Worm (Caenorhabditis elegans) whole organism, L4 larva: Measurements from ENCODE around the gene miro-1.

Experiments used
- F49E8.2 ChIP-seq: sonication (generic microtip); optimal IDR thresholded peaks from 2 replicates; lab custom pipeline; 2016; ENCODE audit warnings: missing compliant biosample characterization, mild to moderate bottlenecking, missing genetic modification characterization, borderline replicate concordance
- T20F7.1 ChIP-seq: fragments of 200-800 bp; sonication (Bioruptor generic); optimal IDR thresholded peaks from 2 replicates; lab custom pipeline; 2018; ENCODE audit warnings: mild to moderate bottlenecking, missing genetic modification characterization, missing compliant biosample characterization
- Y48G9A.11 ChIP-seq: fragments of 200-800 bp; sonication (Bioruptor generic); IDR thresholded peaks from 2 replicates; pipeline ENCODE4 v1.3.6; 2022; ENCODE audit warnings: missing genetic modification reagents, missing genetic modification characterization, missing compliant biosample characterization
- aha-1 ChIP-seq: fragments of 150-350 bp; peaks from one replicate; lab custom pipeline; 2014; ENCODE audit warnings: missing biosample characterization, missing genetic modification characterization
- aly-2 ChIP-seq: sonication (generic microtip); optimal IDR thresholded peaks from 2 replicates; lab custom pipeline; 2018; ENCODE audit warnings: missing biosample characterization, missing genetic modification characterization
- arid-1 ChIP-seq: fragments of 200-800 bp; sonication (Bioruptor generic); conservative IDR thresholded peaks from 2 replicates; pipeline ENCODE4 v1.3.6; 2022; ENCODE audit warnings: missing genetic modification reagents, missing genetic modification characterization, missing compliant biosample characterization
- attf-4 ChIP-seq: sonication (generic microtip); optimal IDR thresholded peaks from 3 replicates; lab custom pipeline; 2017; ENCODE audit warnings: missing biosample characterization, missing genetic modification characterization
- ceh-32 ChIP-seq: sonication (generic microtip); optimal IDR thresholded peaks from 2 replicates; lab custom pipeline; 2016; ENCODE audit warnings: mild to moderate bottlenecking, missing genetic modification characterization, missing compliant biosample characterization; ENCODE audit not compliant: poor library complexity
- ceh-82 ChIP-seq: sonication (generic microtip); optimal IDR thresholded peaks from 2 replicates; lab custom pipeline; 2017; ENCODE audit warnings: missing biosample characterization, missing genetic modification characterization
- ctbp-1 ChIP-seq: fragments of 200-800 bp; sonication (Bioruptor generic); IDR thresholded peaks from 2 replicates; pipeline ENCODE4 v1.3.6; 2022; ENCODE audit warnings: missing genetic modification reagents, missing genetic modification characterization, missing compliant biosample characterization
- dmd-8 ChIP-seq: fragments of 200-800 bp; sonication (Bioruptor generic); IDR thresholded peaks from 2 replicates; pipeline ENCODE4 v1.3.6; 2022; ENCODE audit warnings: missing genetic modification characterization, missing compliant biosample characterization
- dve-1 ChIP-seq: sonication (generic microtip); optimal IDR thresholded peaks from 2 replicates; lab custom pipeline; 2017; ENCODE audit warnings: antibody characterized with exemption, mild to moderate bottlenecking, missing genetic modification characterization, missing compliant biosample characterization; ENCODE audit not compliant: insufficient read depth
- egl-27 ChIP-seq: sonication (generic microtip); optimal IDR thresholded peaks from 3 replicates; lab custom pipeline; 2017; ENCODE audit warnings: missing biosample characterization, missing genetic modification reagents, missing genetic modification characterization
- egl-43 ChIP-seq: fragments of 200-800 bp; sonication (Bioruptor generic); IDR thresholded peaks from 2 replicates; pipeline ENCODE4 v1.3.6; 2022; ENCODE audit warnings: missing genetic modification reagents, missing genetic modification characterization, missing compliant biosample characterization
- hif-1 ChIP-seq, 2 experiments: sonication (generic microtip); optimal IDR thresholded peaks; 2 replicates each; lab custom pipeline; 2016 to 2017; ENCODE audit warnings: missing compliant biosample characterization in 2 of 2, missing genetic modification characterization in 2 of 2, missing genetic modification reagents in 2 of 2, missing genotype in 2 of 2, mild to moderate bottlenecking in 1 of 2
- hlh-11 ChIP-seq: fragments of 200-800 bp; sonication (Bioruptor generic); optimal IDR thresholded peaks from 2 replicates; lab custom pipeline; 2018; ENCODE audit warnings: mild to moderate bottlenecking, missing genetic modification characterization, missing compliant biosample characterization
- hlh-30 ChIP-seq: sonication (generic microtip); optimal IDR thresholded peaks from 2 replicates; lab custom pipeline; 2017; ENCODE audit warnings: antibody characterized with exemption, mild to moderate bottlenecking, missing genetic modification characterization, missing compliant biosample characterization; ENCODE audit not compliant: insufficient read depth
- jun-1 ChIP-seq: fragments of 150-350 bp; optimal IDR thresholded peaks from 2 replicates; lab custom pipeline; 2014; ENCODE audit warnings: missing biosample characterization, missing genetic modification reagents, missing genetic modification characterization
- lim-7 ChIP-seq: fragments of 200-800 bp; sonication (Bioruptor generic); IDR thresholded peaks from 2 replicates; pipeline ENCODE4 v1.3.6; 2022; ENCODE audit warnings: missing genetic modification characterization, missing compliant biosample characterization
- lin-29 ChIP-seq: fragments of 200-800 bp; sonication (Bioruptor generic); IDR thresholded peaks from 2 replicates; pipeline ENCODE4 v1.3.6; 2022; ENCODE audit warnings: missing genetic modification reagents, missing genetic modification characterization, missing compliant biosample characterization
- lin-38 ChIP-seq: fragments of 200-800 bp; sonication (Bioruptor generic); IDR thresholded peaks from 2 replicates; pipeline ENCODE4 v1.3.6; 2022; ENCODE audit warnings: missing genetic modification reagents, missing genetic modification characterization, missing compliant biosample characterization
- madf-9 ChIP-seq: fragments of 200-800 bp; sonication (Bioruptor generic); conservative IDR thresholded peaks from 2 replicates; pipeline ENCODE4 v1.3.6; 2022; ENCODE audit warnings: missing genetic modification reagents, missing genetic modification characterization, missing compliant biosample characterization
- nhr-10 ChIP-seq: fragments of 150-350 bp; optimal IDR thresholded peaks from 2 replicates; lab custom pipeline; 2014; ENCODE audit warnings: missing biosample characterization, missing genetic modification characterization
- nhr-111 ChIP-seq: fragments of 200-800 bp; sonication (Bioruptor generic); optimal IDR thresholded peaks from 2 replicates; lab custom pipeline; 2018; ENCODE audit warnings: mild to moderate bottlenecking, missing genetic modification characterization, missing compliant biosample characterization
- nhr-6 ChIP-seq: fragments of 150-350 bp; optimal IDR thresholded peaks from 2 replicates; lab custom pipeline; 2014; ENCODE audit warnings: missing biosample characterization, missing genetic modification characterization
- php-3 ChIP-seq: fragments of 200-800 bp; sonication (Bioruptor generic); IDR thresholded peaks from 2 replicates; pipeline ENCODE4 v1.3.6; 2022; ENCODE audit warnings: missing genetic modification reagents, missing genetic modification characterization, missing compliant biosample characterization
- pqm-1 ChIP-seq: sonication (generic microtip); optimal IDR thresholded peaks from 2 replicates; lab custom pipeline; 2017; ENCODE audit warnings: missing biosample characterization, missing genetic modification characterization
- set-16 ChIP-seq: fragments of 200-800 bp; sonication (Bioruptor generic); IDR thresholded peaks from 2 replicates; pipeline ENCODE4 v1.3.6; 2022; ENCODE audit warnings: missing genetic modification reagents, missing genetic modification characterization, missing compliant biosample characterization
- snpc-4 ChIP-seq: fragments of 150-350 bp; optimal IDR thresholded peaks from 2 replicates; lab custom pipeline; 2014; ENCODE audit warnings: missing biosample characterization, missing genetic modification characterization
- spr-3 ChIP-seq: fragments of 200-800 bp; sonication (Bioruptor generic); optimal IDR thresholded peaks from 2 replicates; lab custom pipeline; 2018; ENCODE audit warnings: mild to moderate bottlenecking, missing genetic modification characterization, missing compliant biosample characterization
- unc-130 ChIP-seq: sonication (generic microtip); optimal IDR thresholded peaks from 2 replicates; lab custom pipeline; 2016; ENCODE audit warnings: missing genetic modification reagents, missing genetic modification characterization, missing compliant biosample characterization
- unc-62 ChIP-seq, 3 experiments: fragments of 150-350 bp in 1 of 3; sonication (generic microtip); optimal IDR thresholded peaks in 2 of 3; peaks in 1 of 3; 1 replicate in 1 of 3; 2 replicates in 2 of 3; lab custom pipeline; 2014 to 2017; ENCODE audit warnings: missing biosample characterization in 3 of 3, missing genetic modification characterization in 3 of 3, missing genetic modification reagents in 3 of 3, missing genotype in 1 of 3
- zag-1 ChIP-seq: fragments of 150-350 bp; optimal IDR thresholded peaks from 2 replicates; lab custom pipeline; 2014; ENCODE audit warnings: missing biosample characterization, missing genetic modification characterization
- zip-2 ChIP-seq: fragments of 150-350 bp; optimal IDR thresholded peaks from 2 replicates; lab custom pipeline; 2014; ENCODE audit warnings: missing biosample characterization, missing genetic modification characterization

miro-1 gene

DNA sequence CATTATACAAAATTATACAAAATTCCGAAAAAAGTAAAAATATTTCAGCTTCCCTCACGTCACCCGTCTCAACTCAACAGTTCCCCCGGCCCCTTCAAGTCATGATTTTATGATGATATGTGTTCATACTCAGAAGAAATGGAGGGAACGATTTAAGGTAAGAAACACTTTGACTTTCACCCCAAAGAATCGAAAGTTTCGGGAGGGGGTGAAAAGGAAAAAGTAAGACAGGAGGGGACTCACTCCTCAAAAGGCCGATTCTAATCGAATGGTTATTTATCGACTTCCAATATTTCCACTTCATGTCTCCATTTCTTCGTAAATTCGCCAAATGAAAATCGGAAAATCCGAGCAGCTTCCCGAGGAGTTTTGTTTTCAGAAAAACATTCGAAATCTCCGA lies 27.4 kb downstream of the miro-1 start, which contains the start of gene bus-4:
Gene bus-4 (plus strand): TSS at position 49 of the 400 bp plus-strand sequence.
- TF ChIP-seq dmd-8 (GFP tag; lab: Robert Waterston, UW): no peak
- TF ChIP-seq Y48G9A.11 (GFP tag; lab: Robert Waterston, UW): no peak
- no peak for TF ChIP-seq ceh-82 (tag; lab: Kevin White, UChicago)
- TF ChIP-seq lim-7: no peak
- TF ChIP-seq ceh-32: no peak
- TF ChIP-seq F49E8.2 (tag; lab: Kevin White, UChicago): no peak
- no peak for TF ChIP-seq snpc-4 (tag; lab: Kevin White, UChicago)
- TF ChIP-seq php-3 (GFP tag; lab: Robert Waterston, UW): no peak
- no peak for TF ChIP-seq attf-4 (tag; lab: Kevin White, UChicago)
- no peak for TF ChIP-seq nhr-6 (tag; lab: Kevin White, UChicago)
- no peak for TF ChIP-seq ctbp-1 (GFP tag; lab: Robert Waterston, UW)
- TF ChIP-seq lin-38 (GFP tag; lab: Robert Waterston, UW): no peak
- no peak for TF ChIP-seq hif-1 (tag; optimal IDR thresholded peaks at IDR 0.05; lab: Kevin White, UChicago)
- TF ChIP-seq jun-1 (tag; lab: Kevin White, UChicago): no peak

DNA sequence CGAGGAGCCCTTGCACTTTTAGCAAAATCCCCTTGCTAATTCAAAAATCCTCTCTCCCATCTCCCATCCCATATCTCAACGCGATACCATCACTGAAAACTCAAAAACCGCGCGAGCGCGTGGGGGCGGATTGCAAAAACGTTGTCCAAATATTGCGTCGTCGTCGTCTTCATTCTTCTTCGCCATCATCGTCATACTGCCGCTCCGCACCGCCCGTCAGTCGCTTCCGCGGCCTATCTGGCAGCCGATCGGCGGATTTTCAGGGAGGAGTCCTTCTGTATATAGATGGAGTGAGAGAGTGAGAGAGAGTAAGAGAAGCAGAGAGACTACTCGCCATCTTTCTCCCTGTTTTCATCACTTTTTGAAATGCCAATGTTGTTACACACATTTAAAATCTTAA lies 28.7 kb downstream of the miro-1 start:
- TF ChIP-seq set-16 (GFP tag; lab: Robert Waterston, UW) (peak; percentile 56; the same call in 1 of the 2 replicates), pqm-1 (tag; lab: Kevin White, UChicago) (no peak), aha-1 (peak; percentile 69), unc-130 (GFP tag; lab: Kevin White, UChicago) (no peak), zip-2 (no peak)

DNA sequence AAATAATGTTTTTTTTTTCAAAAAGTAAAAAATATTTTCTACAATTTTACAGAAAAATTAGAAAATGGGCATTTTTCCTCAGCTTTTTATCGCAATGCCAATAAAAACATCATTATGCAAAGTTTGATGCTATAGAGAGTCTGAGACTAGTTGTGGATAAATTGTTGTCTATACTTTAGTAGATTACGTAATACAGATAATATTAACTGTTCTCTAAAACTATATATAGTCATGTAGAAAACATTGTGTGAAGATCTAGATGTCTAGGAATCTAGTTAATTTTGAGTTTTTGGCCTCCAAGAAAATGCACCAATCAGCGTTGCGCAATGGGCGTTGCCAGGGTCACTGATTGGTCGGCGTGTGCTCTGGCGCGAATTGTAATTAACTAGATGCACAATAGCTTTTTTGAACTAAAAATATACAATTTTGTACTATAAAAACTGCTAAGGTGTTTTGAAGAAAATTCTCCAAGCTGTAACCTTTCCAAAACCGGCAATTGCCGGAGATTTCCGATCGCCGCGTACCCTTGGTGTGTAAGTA lies 29.2 kb downstream of the miro-1 start:
- TF ChIP-seq madf-9 (GFP tag; lab: Robert Waterston, UW) (no peak), nhr-10 (tag; lab: Kevin White, UChicago) (no peak), hlh-30 (tag; lab: Kevin White, UChicago) (no peak), unc-62 (GFP tag; optimal IDR thresholded peaks at IDR 0.05 in 1 of 2; lab: Kevin White, UChicago) (peak in 1 of 2 experiments; percentile 65), unc-62 (tag; optimal IDR thresholded peaks at IDR 0.05; lab: Kevin White, UChicago) (no peak)

DNA sequence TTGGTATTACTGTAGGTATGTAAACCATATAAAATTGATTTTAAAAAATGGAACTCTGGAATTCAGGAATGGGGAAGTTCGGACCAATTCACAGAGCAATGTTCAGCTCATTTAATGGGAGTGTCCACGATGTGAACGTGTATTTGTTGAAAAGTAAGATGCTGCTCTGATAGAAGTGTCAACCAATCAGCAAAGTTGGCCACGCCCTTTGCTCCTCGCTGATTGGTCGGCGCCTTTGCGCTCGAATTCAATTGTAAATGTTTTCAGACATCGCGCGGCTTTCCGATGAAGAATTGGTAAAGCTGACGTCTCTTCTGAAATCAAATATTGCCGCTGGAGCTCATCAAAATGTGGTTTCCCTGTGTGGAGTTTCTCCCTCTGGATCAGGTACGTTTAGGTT lies 32.5 kb downstream of the miro-1 start:
- no peak for TF ChIP-seq jun-1 (tag; lab: Kevin White, UChicago)
- TF ChIP-seq aly-2: no peak
- no peak for TF ChIP-seq hlh-11 (tag; lab: Kevin White, UChicago)
- TF ChIP-seq dmd-8 (GFP tag; lab: Robert Waterston, UW): no peak
- no peak for TF ChIP-seq arid-1 (GFP tag; lab: Robert Waterston, UW)
- no peak for TF ChIP-seq egl-43 (GFP tag; lab: Robert Waterston, UW)
- TF ChIP-seq set-16 (GFP tag; lab: Robert Waterston, UW): no peak
- no peak for TF ChIP-seq ceh-32
- TF ChIP-seq dve-1 (tag; lab: Kevin White, UChicago): no peak
- TF ChIP-seq egl-27 (tag; lab: Kevin White, UChicago): no peak
- TF ChIP-seq nhr-111 (GFP tag; lab: Kevin White, UChicago): no peak
- no peak for TF ChIP-seq unc-130 (GFP tag; lab: Kevin White, UChicago)
- TF ChIP-seq zag-1: no peak
- TF ChIP-seq spr-3 (GFP tag; lab: Kevin White, UChicago): no peak
- TF ChIP-seq unc-62 (GFP tag; optimal IDR thresholded peaks at IDR 0.05 in 1 of 2; lab: Kevin White, UChicago): no peak
- no peak for TF ChIP-seq unc-62 (tag; optimal IDR thresholded peaks at IDR 0.05; lab: Kevin White, UChicago)
- no peak for TF ChIP-seq lin-29 (GFP tag; lab: Robert Waterston, UW)
- TF ChIP-seq aha-1: no peak
- TF ChIP-seq T20F7.1 (GFP tag; lab: Kevin White, UChicago): no peak
- TF ChIP-seq ctbp-1 (GFP tag; lab: Robert Waterston, UW): no peak
- TF ChIP-seq, all 104 proteins: peak for 0
